Fruit fly (Drosophila melanogaster) whole organism, embryonic: ENCODE measurements around the gene alpha-Est9.

Source experiments
- CG8478 ChIP-seq: fragments of >200 bp; optimal IDR thresholded peaks from 2 replicates; lab custom pipeline; 2018
- nau ChIP-seq: fragments of 200-800 bp; sonication (Bioruptor generic); optimal IDR thresholded peaks from 3 replicates; lab custom pipeline; 2017; ENCODE audit warnings: missing biosample characterization, mild to moderate bottlenecking, missing genetic modification characterization, missing genetic modification reagents

dm6 chr3R:7493745-7494144 lies 11.2 kb downstream of the alpha-Est9 start, which contains the start of gene alpha-Est10:
- no peak for TF ChIP-seq CG8478 (lab: Kevin White, UChicago)
- TF ChIP-seq nau (GFP tag; lab: Kevin White, UChicago): no peak
